Fruit fly (Drosophila melanogaster) whole organism: ENCODE data around the gene witty.

ENCODE experiments used
- CG8478 ChIP-seq: fragments of >200 bp; optimal IDR thresholded peaks from 2 replicates; lab custom pipeline; 2018; ENCODE audit warnings: inconsistent platforms
- Dll ChIP-seq: fragments of >200 bp; optimal IDR thresholded peaks from 2 replicates; lab custom pipeline; 2017
- EcR ChIP-seq, 2 experiments: fragments of >200 bp; optimal IDR thresholded peaks; 2 replicates each; lab custom pipeline; 2017; ENCODE audit warnings: missing biosample characterization in 2 of 2, missing genetic modification characterization in 2 of 2, missing genetic modification reagents in 2 of 2
- pan ChIP-seq: fragments of >200 bp; optimal IDR thresholded peaks from 2 replicates; lab custom pipeline; 2017
- usp ChIP-seq: fragments of >200 bp; optimal IDR thresholded peaks from 2 replicates; lab custom pipeline; 2017; ENCODE audit warnings: missing biosample characterization, missing genetic modification characterization, mixed read lengths

- TF ChIP-seq CG8478 (no peak), EcR (GFP tag; optimal IDR thresholded peaks at IDR 0.05; lab: Kevin White, UChicago) (no peak), usp (no peak), pan (lab: Kevin White, UChicago) (no peak), Dll (lab: Kevin White, UChicago) (no peak)
Observed at dm6 chr2L:8307817-8308551, 30.1 kb upstream of the witty start, which contains the start of the genes Ostgamma and Mettl14.
